Fruit fly (Drosophila melanogaster) whole organism, adult: Measurements from ENCODE around the gene CG7409.

Experiments
- CG11617 ChIP-seq: fragments of 200-800 bp; sonication (Bioruptor generic); optimal IDR thresholded peaks from 2 replicates; lab custom pipeline; 2017; ENCODE audit warnings: mild to moderate bottlenecking, missing biosample characterization, missing genetic modification reagents, missing genetic modification characterization
- CG12768 ChIP-seq: fragments of 200-800 bp; sonication (Bioruptor generic); optimal IDR thresholded peaks from 2 replicates; lab custom pipeline; 2017; ENCODE audit warnings: missing biosample characterization, missing genetic modification characterization, mild to moderate bottlenecking, moderate library complexity, missing genetic modification reagents
- CG14711 ChIP-seq: fragments of 200-800 bp; sonication (Bioruptor generic); optimal IDR thresholded peaks from 2 replicates; lab custom pipeline; 2018; ENCODE audit warnings: missing biosample characterization, mild to moderate bottlenecking, missing genetic modification characterization, moderate library complexity
- CG33017 ChIP-seq: fragments of 200-800 bp; sonication (Bioruptor generic); optimal IDR thresholded peaks from 2 replicates; lab custom pipeline; 2018; ENCODE audit warnings: missing biosample characterization, mild to moderate bottlenecking, missing genetic modification characterization, moderate library complexity
- CG5204 ChIP-seq: fragments of 200-800 bp; sonication (Bioruptor generic); optimal IDR thresholded peaks from 2 replicates; lab custom pipeline; 2016; ENCODE audit warnings: missing biosample characterization, missing genetic modification characterization
- CG7045 ChIP-seq: fragments of 200-800 bp; sonication (Bioruptor generic); optimal IDR thresholded peaks from 2 replicates; lab custom pipeline; 2017; ENCODE audit warnings: missing biosample characterization, mild to moderate bottlenecking, missing genetic modification characterization
- Crg-1 ChIP-seq: fragments of 200-800 bp; sonication (Bioruptor generic); optimal IDR thresholded peaks from 2 replicates; lab custom pipeline; 2016; ENCODE audit warnings: missing biosample characterization, missing genetic modification characterization
- Mnt ChIP-seq: fragments of 200-800 bp; sonication (Bioruptor generic); optimal IDR thresholded peaks from 2 replicates; lab custom pipeline; 2016; ENCODE audit warnings: missing biosample characterization, mild to moderate bottlenecking, missing genetic modification characterization
- bab1 ChIP-seq: fragments of 200-800 bp; sonication (Bioruptor generic); optimal IDR thresholded peaks from 3 replicates; lab custom pipeline; 2019; ENCODE audit warnings: missing biosample characterization, mild to moderate bottlenecking, missing genetic modification characterization, moderate library complexity
- kay ChIP-seq: fragments of 200-800 bp; sonication (Bioruptor generic); peaks from one replicate; lab custom pipeline; 2016; ENCODE audit warnings: missing biosample characterization, missing genetic modification characterization, borderline replicate concordance
- pad ChIP-seq: fragments of 200-800 bp; sonication (Bioruptor generic); optimal IDR thresholded peaks from 3 replicates; lab custom pipeline; 2017; ENCODE audit warnings: missing biosample characterization, missing genetic modification characterization, mild to moderate bottlenecking, moderate library complexity, missing genetic modification reagents

DNA sequence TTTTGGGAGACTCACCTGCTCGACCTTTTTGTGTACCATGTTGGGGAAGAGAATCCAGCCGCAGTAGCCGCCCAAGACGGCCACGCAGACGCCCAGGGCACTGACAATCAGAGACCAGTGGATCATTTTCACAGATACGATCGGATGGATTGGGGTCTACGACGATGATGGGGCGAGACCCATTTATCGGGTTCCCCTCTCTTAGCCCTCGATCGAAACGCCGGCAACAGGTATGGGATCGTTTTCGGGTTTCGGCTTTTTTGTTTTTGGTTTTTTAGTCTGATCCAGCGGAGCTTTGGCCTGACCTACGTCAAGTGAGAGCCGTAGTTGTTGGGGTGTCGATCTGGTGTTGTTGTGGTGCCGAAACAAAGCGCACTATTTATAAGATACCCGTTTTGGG is 12.3 kb upstream of the CG7409 start:
- no peak for TF ChIP-seq Mnt (GFP tag; lab: Kevin White, UChicago)
- TF ChIP-seq CG5204, result no peak
- TF ChIP-seq CG7045, result no peak
- no peak for TF ChIP-seq CG12768
- no peak for TF ChIP-seq bab1 (GFP tag; lab: Kevin White, UChicago)
- TF ChIP-seq CG33017 (tag; lab: Kevin White, UChicago), result no peak
- TF ChIP-seq pad (GFP tag; lab: Kevin White, UChicago), result no peak
- no peak for TF ChIP-seq kay
- no peak for TF ChIP-seq CG14711 (tag; lab: Kevin White, UChicago)
- no peak for TF ChIP-seq Crg-1 (GFP tag; lab: Kevin White, UChicago)
- no peak for TF ChIP-seq CG11617 (GFP tag; lab: Kevin White, UChicago)
